Fruit fly (Drosophila melanogaster): ENCODE measurements around the gene Hmu.
A peak's percentile ranks its signal among the peaks of the same experiment; 100 is the strongest.

Hmu gene

dm6 chr3R:27282286-27282685 lies 6.3 kb upstream of the Hmu start, which contains the start of gene mrt (continued):
- TF ChIP-seq CG7368 (GFP tag; optimal IDR thresholded peaks at IDR 0.05) (peak; percentile 15), fkh (GFP tag; optimal IDR thresholded peaks at IDR 0.05) (no peak), Ets96B (tag; optimal IDR thresholded peaks at IDR 0.05) (peak; percentile 25), Met (GFP tag; optimal IDR thresholded peaks at IDR 0.05) (peak; percentile 48), achi (GFP tag; optimal IDR thresholded peaks at IDR 0.05) (peak; percentile 50), Sox102F (GFP tag; optimal IDR thresholded peaks at IDR 0.05) (peak; percentile 53), Sox15 (GFP tag; optimal IDR thresholded peaks at IDR 0.05) (peak; percentile 48), CG4318 (GFP tag; optimal IDR thresholded peaks at IDR 0.05) (peak; percentile 52)

DNA sequence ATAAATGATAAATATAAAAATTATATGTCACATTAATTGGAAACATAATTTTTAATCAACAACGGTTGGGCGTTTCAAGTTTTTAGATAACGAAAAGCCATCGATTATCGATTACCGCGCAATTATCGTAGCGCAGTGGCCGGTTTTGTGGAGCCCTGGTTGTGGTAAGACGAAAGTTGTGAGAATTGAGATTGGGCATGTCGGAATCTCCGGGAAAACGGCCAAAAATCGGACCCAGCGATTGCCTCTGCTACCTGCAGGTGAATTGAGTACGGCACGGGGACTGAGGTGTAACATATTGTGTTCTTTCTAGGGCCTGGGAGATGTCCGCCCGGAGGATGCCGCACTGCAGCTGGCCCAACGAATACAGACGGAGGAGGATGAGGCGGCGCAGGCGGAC lies 4.9 kb upstream of the Hmu start, which contains the start of gene CG3368:
CG3368 (plus strand) TSS at position 136 of the 400 bp plus-strand sequence.
- no peak for TF ChIP-seq svp (GFP tag)
- peak; percentile 71 for TF ChIP-seq CG6808 (GFP tag; optimal IDR thresholded peaks at IDR 0.05)
- no peak for TF ChIP-seq CG31627 (GFP tag; optimal IDR thresholded peaks at IDR 0.05)
- peak; percentile 9 for TF ChIP-seq Eip93F (GFP tag; optimal IDR thresholded peaks at IDR 0.05)
- peak; percentile 2 for TF ChIP-seq CG1621 (tag; optimal IDR thresholded peaks at IDR 0.05)
- no peak for TF ChIP-seq CG8319 (GFP tag; optimal IDR thresholded peaks at IDR 0.05)
- no peak for TF ChIP-seq CG8632 (GFP tag; optimal IDR thresholded peaks at IDR 0.05)

DNA sequence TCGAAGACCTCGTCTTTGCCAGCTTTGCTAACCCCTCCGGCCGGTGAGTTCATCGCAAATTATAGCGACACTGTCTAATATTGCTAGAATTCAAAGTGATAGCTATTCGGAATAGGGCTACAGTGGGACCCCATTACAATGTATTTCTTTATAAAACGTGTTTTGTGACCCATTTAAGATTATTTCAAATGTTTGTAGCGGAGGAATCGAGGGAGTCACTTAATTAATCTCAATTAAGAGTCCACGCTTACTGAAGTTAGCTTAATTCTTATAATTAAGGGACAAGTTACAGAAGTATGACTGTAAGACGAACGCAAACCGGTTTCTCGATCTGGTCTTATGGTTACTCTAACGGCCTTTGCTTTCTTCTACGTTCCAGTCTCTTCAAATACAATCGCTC lies 1.1 kb downstream of the Hmu start:
- TF ChIP-seq Eip78C (GFP tag) (peak; percentile 70), CG3032 (tag; optimal IDR thresholded peaks at IDR 0.05) (no peak), CG8632 (GFP tag; optimal IDR thresholded peaks at IDR 0.05) (no peak), esn (GFP tag; optimal IDR thresholded peaks at IDR 0.05) (peak; percentile 31), Sox14 (GFP tag; optimal IDR thresholded peaks at IDR 0.05) (peak; percentile 44), dsx (GFP tag; optimal IDR thresholded peaks at IDR 0.05; ENCODE audit: poor library complexity, severe bottlenecking) (no peak), svp (GFP tag) (peak; percentile 31), CG6808 (GFP tag; optimal IDR thresholded peaks at IDR 0.05) (no peak), fd85E (GFP tag; optimal IDR thresholded peaks at IDR 0.05) (no peak), CG11902 (GFP tag; optimal IDR thresholded peaks at IDR 0.05) (no peak), CG6854 (GFP tag; optimal IDR thresholded peaks at IDR 0.05) (no peak), CG32006 (GFP tag; optimal IDR thresholded peaks at IDR 0.05) (peak; percentile 71), topi (GFP tag; optimal IDR thresholded peaks at IDR 0.05) (no peak), fkh (GFP tag; optimal IDR thresholded peaks at IDR 0.05) (no peak), Lpt (GFP tag; optimal IDR thresholded peaks at IDR 0.05) (no peak), net (GFP tag; optimal IDR thresholded peaks at IDR 0.05) (peak; percentile 1), eg (GFP tag; IDR thresholded peaks at IDR 0.05) (peak; percentile 74), CG6276 (GFP tag; optimal IDR thresholded peaks at IDR 0.05) (peak; percentile 43), CG4318 (GFP tag; optimal IDR thresholded peaks at IDR 0.05) (no peak), CG8319 (GFP tag; optimal IDR thresholded peaks at IDR 0.05) (no peak), fd59A (GFP tag; optimal IDR thresholded peaks at IDR 0.05) (no peak), salr (GFP tag; optimal IDR thresholded peaks at IDR 0.05) (no peak), Ets21C (GFP tag; optimal IDR thresholded peaks at IDR 0.05) (no peak), Eip93F (GFP tag; optimal IDR thresholded peaks at IDR 0.05) (no peak), CG7368 (GFP tag; optimal IDR thresholded peaks at IDR 0.05) (no peak), ss (GFP tag; optimal IDR thresholded peaks at IDR 0.05) (no peak), spab (GFP tag; optimal IDR thresholded peaks at IDR 0.05) (no peak), Ets96B (tag; optimal IDR thresholded peaks at IDR 0.05) (no peak), CG31627 (GFP tag; optimal IDR thresholded peaks at IDR 0.05) (no peak), dac (GFP tag; optimal IDR thresholded peaks at IDR 0.05) (no peak), CG10669 (GFP tag; optimal IDR thresholded peaks at IDR 0.05) (no peak), CG3919 (GFP tag; optimal IDR thresholded peaks at IDR 0.05) (peak; percentile 44), Sox15 (GFP tag; optimal IDR thresholded peaks at IDR 0.05) (no peak), Hr39 (GFP tag; optimal IDR thresholded peaks at IDR 0.05) (peak; percentile 11), vri (GFP tag; optimal IDR thresholded peaks at IDR 0.05) (no peak), Sox102F (GFP tag; optimal IDR thresholded peaks at IDR 0.05) (no peak), CG11762 (GFP tag; optimal IDR thresholded peaks at IDR 0.05; ENCODE audit: insufficient read depth) (no peak), cyc (GFP tag; optimal IDR thresholded peaks at IDR 0.05) (peak; percentile 10), Eip75B (GFP tag; optimal IDR thresholded peaks at IDR 0.05) (no peak), CG6163 (GFP tag; IDR thresholded peaks at IDR 0.05) (peak; percentile 68; the same call in 2 of the 3 replicates), Hr38 (GFP tag; optimal IDR thresholded peaks at IDR 0.05) (no peak), pdm3 (GFP tag; optimal IDR thresholded peaks at IDR 0.05) (peak; percentile 26), acj6 (GFP tag; optimal IDR thresholded peaks at IDR 0.05) (peak; percentile 4)

Data from whole organism, prepupa.